Worm (Caenorhabditis elegans): ENCODE data around the gene ifc-1.

- TF ChIP-seq mdl-1 (tag; optimal IDR thresholded peaks at IDR 0.05) (no peak), ZK546.5 (tag; optimal IDR thresholded peaks at IDR 0.05) (no peak), ama-1 (optimal IDR thresholded peaks at IDR 0.05) (no peak), snpc-4 (tag; optimal IDR thresholded peaks at IDR 0.05) (no peak), lin-39 (tag; optimal IDR thresholded peaks at IDR 0.05) (no peak), dmd-4 (tag; optimal IDR thresholded peaks at IDR 0.05) (no peak), lin-13 (GFP tag; optimal IDR thresholded peaks at IDR 0.05) (no peak), nhr-11 (tag; optimal IDR thresholded peaks at IDR 0.05) (no peak), unc-39 (tag; optimal IDR thresholded peaks at IDR 0.05) (no peak), egl-27 (tag; optimal IDR thresholded peaks at IDR 0.05) (no peak), zag-1 (tag; optimal IDR thresholded peaks at IDR 0.05) (no peak), lsy-2 (tag; optimal IDR thresholded peaks at IDR 0.05) (no peak), nhr-77 (tag; optimal IDR thresholded peaks at IDR 0.05) (no peak), nhr-12 (tag; optimal IDR thresholded peaks at IDR 0.05) (no peak)
These were observed 1.4 kb upstream of the ifc-1 start, which contains the start of gene str-39 for ce11 chrV:2879801-2880200.
